Worm (Caenorhabditis elegans) whole organism, early embryonic: ENCODE results near the gene nhr-90.

Source experiments
- B0310.2 ChIP-seq: sonication (generic microtip); optimal IDR thresholded peaks from 2 replicates; lab custom pipeline; 2016; ENCODE audit warnings: mild to moderate bottlenecking, missing genetic modification characterization, missing compliant biosample characterization
- F13C5.2 ChIP-seq: sonication (generic microtip); optimal IDR thresholded peaks from 2 replicates; lab custom pipeline; 2017; ENCODE audit warnings: mild to moderate bottlenecking, missing genetic modification characterization, inconsistent platforms, missing compliant biosample characterization
- aly-1 ChIP-seq: sonication (generic microtip); optimal IDR thresholded peaks from 2 replicates; lab custom pipeline; 2016; ENCODE audit warnings: missing genetic modification characterization, missing compliant biosample characterization
- ama-1 ChIP-seq: fragments of 150-350 bp; optimal IDR thresholded peaks from 2 replicates; lab custom pipeline; 2014
- ceh-13 ChIP-seq: fragments of 200-800 bp; sonication (Bioruptor generic); optimal IDR thresholded peaks from 2 replicates; lab custom pipeline; 2018; ENCODE audit warnings: mild to moderate bottlenecking, missing genetic modification characterization, missing compliant biosample characterization
- ceh-36 ChIP-seq: sonication (generic microtip); optimal IDR thresholded peaks from 2 replicates; lab custom pipeline; 2016; ENCODE audit warnings: missing genetic modification characterization, inconsistent platforms, missing compliant biosample characterization
- ets-7 ChIP-seq: sonication (generic microtip); optimal IDR thresholded peaks from 2 replicates; lab custom pipeline; 2016; ENCODE audit warnings: missing genotype, missing genetic modification characterization, missing compliant biosample characterization
- flt-1 ChIP-seq: fragments of 200-800 bp; sonication (Bioruptor generic); IDR thresholded peaks from 2 replicates; pipeline ENCODE4 v1.3.6; 2022; ENCODE audit warnings: missing genetic modification characterization, missing compliant biosample characterization
- hmbx-1 ChIP-seq: sonication (generic microtip); optimal IDR thresholded peaks from 2 replicates; lab custom pipeline; 2016; ENCODE audit warnings: mild to moderate bottlenecking, missing genetic modification characterization, missing compliant biosample characterization
- hmg-4 ChIP-seq: fragments of 200-800 bp; sonication (Bioruptor generic); optimal IDR thresholded peaks from 2 replicates; lab custom pipeline; 2018; ENCODE audit warnings: mild to moderate bottlenecking, missing genetic modification characterization, missing compliant biosample characterization
- hnd-1 ChIP-seq: sonication (generic microtip); optimal IDR thresholded peaks from 2 replicates; lab custom pipeline; 2016; ENCODE audit warnings: missing genetic modification characterization, missing compliant biosample characterization
- pes-1 ChIP-seq: fragments of 200-800 bp; sonication (Bioruptor generic); IDR thresholded peaks from 2 replicates; pipeline ENCODE4 v1.3.6; 2022; ENCODE audit warnings: missing genetic modification reagents, missing genetic modification characterization, missing compliant biosample characterization
- scrt-1 ChIP-seq: fragments of 200-800 bp; sonication (Bioruptor generic); IDR thresholded peaks from 2 replicates; pipeline ENCODE4 v1.3.6; 2022; ENCODE audit warnings: missing genetic modification characterization, missing compliant biosample characterization
- sea-1 ChIP-seq: fragments of 200-800 bp; sonication (Bioruptor generic); conservative IDR thresholded peaks from 2 replicates; pipeline ENCODE4 v1.3.6; 2022; ENCODE audit warnings: missing genetic modification characterization, missing compliant biosample characterization
- tbx-11 ChIP-seq: fragments of 200-800 bp; sonication (Bioruptor generic); IDR thresholded peaks from 2 replicates; pipeline ENCODE4 v1.3.6; 2022; ENCODE audit warnings: missing genetic modification characterization, missing compliant biosample characterization
- tbx-37 ChIP-seq: fragments of 200-800 bp; sonication (Bioruptor generic); conservative IDR thresholded peaks from 2 replicates; pipeline ENCODE4 v1.3.6; 2022; ENCODE audit warnings: missing genetic modification reagents, missing genetic modification characterization, missing compliant biosample characterization
- tra-4 ChIP-seq: sonication (generic microtip); optimal IDR thresholded peaks from 2 replicates; lab custom pipeline; 2017; ENCODE audit warnings: missing genetic modification characterization, missing compliant biosample characterization

nhr-90 gene

ce11 chrV:631832-632231 is 21.5 kb downstream of the nhr-90 start:
- TF ChIP-seq ceh-13 (GFP tag; lab: Kevin White, UChicago): no peak
- no peak for TF ChIP-seq ama-1 (lab: Kevin White, UChicago)
- TF ChIP-seq scrt-1 (GFP tag; lab: Robert Waterston, UW): no peak
- no peak for TF ChIP-seq hmg-4
- no peak for TF ChIP-seq tra-4 (tag; lab: Kevin White, UChicago)
- no peak for TF ChIP-seq tbx-11 (GFP tag; lab: Robert Waterston, UW)
- no peak for TF ChIP-seq pes-1
- TF ChIP-seq F13C5.2 (tag; lab: Kevin White, UChicago): no peak
- TF ChIP-seq sea-1 (GFP tag; lab: Robert Waterston, UW): no peak
- no peak for TF ChIP-seq aly-1 (tag; lab: Kevin White, UChicago)

ce11 chrV:634855-635254 is 24.5 kb downstream of the nhr-90 start, which contains the start of gene F48G7.10:
Gene F48G7.10 (minus strand): TSS chrV:634955.
- TF ChIP-seq tbx-11 (GFP tag; lab: Robert Waterston, UW): no peak
- TF ChIP-seq hmbx-1: no peak
- no peak for TF ChIP-seq B0310.2 (tag; lab: Kevin White, UChicago)
- TF ChIP-seq scrt-1 (GFP tag; lab: Robert Waterston, UW): no peak
- no peak for TF ChIP-seq ceh-36 (tag; lab: Kevin White, UChicago)
- TF ChIP-seq hnd-1: no peak
- TF ChIP-seq flt-1 (GFP tag; lab: Robert Waterston, UW): no peak
- TF ChIP-seq F13C5.2 (tag; lab: Kevin White, UChicago): no peak
- TF ChIP-seq ama-1 (lab: Kevin White, UChicago): no peak
- no peak for TF ChIP-seq tbx-37
- TF ChIP-seq hmg-4: no peak
- TF ChIP-seq sea-1 (GFP tag; lab: Robert Waterston, UW): no peak
- no peak for TF ChIP-seq pes-1
- TF ChIP-seq ets-7 (tag; lab: Kevin White, UChicago): no peak
- no peak for TF ChIP-seq tra-4 (tag; lab: Kevin White, UChicago)
- no peak for TF ChIP-seq aly-1 (tag; lab: Kevin White, UChicago)

- no peak for TF ChIP-seq tbx-37
- TF ChIP-seq tbx-11 (GFP tag; lab: Robert Waterston, UW): no peak
- TF ChIP-seq pes-1: no peak
- no peak for TF ChIP-seq scrt-1 (GFP tag; lab: Robert Waterston, UW)
- TF ChIP-seq B0310.2 (tag; lab: Kevin White, UChicago): no peak
- no peak for TF ChIP-seq aly-1 (tag; lab: Kevin White, UChicago)
- no peak for TF ChIP-seq ceh-13 (GFP tag; lab: Kevin White, UChicago)
- no peak for TF ChIP-seq sea-1 (GFP tag; lab: Robert Waterston, UW)
- no peak for TF ChIP-seq hmg-4
- TF ChIP-seq ets-7 (tag; lab: Kevin White, UChicago): no peak
- no peak for TF ChIP-seq ceh-36 (tag; lab: Kevin White, UChicago)
- TF ChIP-seq tra-4 (tag; lab: Kevin White, UChicago): no peak
- no peak for TF ChIP-seq hnd-1
- TF ChIP-seq ama-1 (lab: Kevin White, UChicago): no peak
- TF ChIP-seq hmbx-1: no peak
Observed at ce11 chrV:635630-636029, 25.3 kb downstream of the nhr-90 start.

ce11 chrV:636281-636680 is 26.0 kb downstream of the nhr-90 start, which contains the start of gene pals-31:
Gene pals-31 (plus strand): TSS chrV:636581.
- TF ChIP-seq sea-1 (GFP tag; lab: Robert Waterston, UW) (no peak), tbx-11 (GFP tag; lab: Robert Waterston, UW) (no peak), ceh-36 (tag; lab: Kevin White, UChicago) (no peak), B0310.2 (tag; lab: Kevin White, UChicago) (no peak), ets-7 (tag; lab: Kevin White, UChicago) (no peak), F13C5.2 (tag; lab: Kevin White, UChicago) (no peak), ama-1 (lab: Kevin White, UChicago) (no peak), hmg-4 (no peak)

- TF ChIP-seq flt-1 (GFP tag; lab: Robert Waterston, UW): no peak
Observed at ce11 chrV:638328-638727, 28.0 kb downstream of the nhr-90 start, which contains the start of gene srj-37. Gene srj-37 (plus strand): TSS chrV:638628.

ce11 chrV:642750-643149 is 32.4 kb downstream of the nhr-90 start, which contains the start of gene nhr-190:
Gene nhr-190 (minus strand): TSS chrV:642924.
- TF ChIP-seq flt-1 (GFP tag; lab: Robert Waterston, UW): no peak
- TF ChIP-seq scrt-1 (GFP tag; lab: Robert Waterston, UW): no peak
- TF ChIP-seq pes-1: no peak
- no peak for TF ChIP-seq hmg-4
- no peak for TF ChIP-seq aly-1 (tag; lab: Kevin White, UChicago)

ce11 chrV:646129-646528 is 35.8 kb downstream of the nhr-90 start, which contains the start of gene F48G7.12:
Gene F48G7.12 (minus strand): TSS chrV:646229.
- no peak for TF ChIP-seq tbx-37
- TF ChIP-seq ama-1 (lab: Kevin White, UChicago): no peak
- TF ChIP-seq ceh-36 (tag; lab: Kevin White, UChicago): no peak
- no peak for TF ChIP-seq scrt-1 (GFP tag; lab: Robert Waterston, UW)
- TF ChIP-seq pes-1: no peak
- no peak for TF ChIP-seq sea-1 (GFP tag; lab: Robert Waterston, UW)
- TF ChIP-seq hmg-4: no peak
- no peak for TF ChIP-seq tbx-11 (GFP tag; lab: Robert Waterston, UW)
- TF ChIP-seq flt-1 (GFP tag; lab: Robert Waterston, UW): no peak
- no peak for TF ChIP-seq ets-7 (tag; lab: Kevin White, UChicago)
- TF ChIP-seq tra-4 (tag; lab: Kevin White, UChicago): no peak
- no peak for TF ChIP-seq aly-1 (tag; lab: Kevin White, UChicago)
- no peak for TF ChIP-seq B0310.2 (tag; lab: Kevin White, UChicago)

ce11 chrV:646888-647287 is 36.6 kb downstream of the nhr-90 start, which contains the start of gene ugt-42:
Gene ugt-42 (plus strand): TSS chrV:647188.
- no peak for TF ChIP-seq F13C5.2 (tag; lab: Kevin White, UChicago)
- TF ChIP-seq flt-1 (GFP tag; lab: Robert Waterston, UW): no peak
